Worm (Caenorhabditis elegans) whole organism, late embryonic: ENCODE measurements around the gene ndua-12.

Experiments used
- C08G9.2 ChIP-seq: sonication (generic microtip); optimal IDR thresholded peaks from 2 replicates; lab custom pipeline; 2016; ENCODE audit warnings: mild to moderate bottlenecking, missing genetic modification characterization, moderate library complexity, missing compliant biosample characterization
- Y22D7AL.16 ChIP-seq: sonication (generic microtip); optimal IDR thresholded peaks from 2 replicates; lab custom pipeline; 2016; ENCODE audit warnings: missing genetic modification characterization, missing compliant biosample characterization
- ahr-1 ChIP-seq: sonication (generic microtip); optimal IDR thresholded peaks from 2 replicates; lab custom pipeline; 2016; ENCODE audit warnings: missing genetic modification characterization, missing compliant biosample characterization
- ceh-14 ChIP-seq: sonication (generic microtip); optimal IDR thresholded peaks from 2 replicates; lab custom pipeline; 2016; ENCODE audit warnings: missing genotype, missing genetic modification characterization, missing compliant biosample characterization
- ceh-18 ChIP-seq: sonication (generic microtip); optimal IDR thresholded peaks from 2 replicates; lab custom pipeline; 2016; ENCODE audit warnings: missing genetic modification characterization, missing compliant biosample characterization
- ceh-2 ChIP-seq: sonication (generic microtip); optimal IDR thresholded peaks from 2 replicates; lab custom pipeline; 2016; ENCODE audit warnings: missing genotype, missing genetic modification characterization, missing compliant biosample characterization
- ceh-31 ChIP-seq: sonication (generic microtip); optimal IDR thresholded peaks from 2 replicates; lab custom pipeline; 2016; ENCODE audit warnings: missing genetic modification characterization, missing compliant biosample characterization
- ceh-48 ChIP-seq: sonication (generic microtip); optimal IDR thresholded peaks from 2 replicates; lab custom pipeline; 2016; ENCODE audit warnings: missing genetic modification characterization, inconsistent platforms, missing compliant biosample characterization
- ceh-9 ChIP-seq: sonication (generic microtip); optimal IDR thresholded peaks from 2 replicates; lab custom pipeline; 2016; ENCODE audit warnings: mild to moderate bottlenecking, missing genetic modification characterization, inconsistent platforms, missing compliant biosample characterization
- che-1 ChIP-seq: sonication (generic microtip); optimal IDR thresholded peaks from 2 replicates; lab custom pipeline; 2016; ENCODE audit warnings: mild to moderate bottlenecking, missing genetic modification characterization, missing compliant biosample characterization
- dve-1 ChIP-seq: sonication (generic microtip); optimal IDR thresholded peaks from 2 replicates; lab custom pipeline; 2017; ENCODE audit warnings: antibody characterized with exemption, mild to moderate bottlenecking, missing genetic modification characterization, missing compliant biosample characterization
- elt-2 ChIP-seq: sonication (generic microtip); optimal IDR thresholded peaks from 2 replicates; lab custom pipeline; 2016; ENCODE audit warnings: missing genetic modification reagents, missing genetic modification characterization, missing compliant biosample characterization
- ets-4 ChIP-seq: sonication (generic microtip); optimal IDR thresholded peaks from 2 replicates; lab custom pipeline; 2016; ENCODE audit warnings: missing genetic modification characterization, missing compliant biosample characterization
- fkh-10 ChIP-seq: fragments of 150-350 bp; optimal IDR thresholded peaks from 2 replicates; lab custom pipeline; 2014; ENCODE audit warnings: missing biosample characterization, missing genetic modification reagents, missing genetic modification characterization
- gmeb-2 ChIP-seq: sonication (generic microtip); optimal IDR thresholded peaks from 2 replicates; lab custom pipeline; 2016; ENCODE audit warnings: missing genetic modification characterization, inconsistent platforms, missing compliant biosample characterization
- hlh-13 ChIP-seq: fragments of 200-800 bp; sonication (Bioruptor generic); optimal IDR thresholded peaks from 2 replicates; lab custom pipeline; 2018; ENCODE audit warnings: mild to moderate bottlenecking, missing genetic modification characterization, missing compliant biosample characterization
- hlh-15 ChIP-seq: sonication (generic microtip); optimal IDR thresholded peaks from 2 replicates; lab custom pipeline; 2016; ENCODE audit warnings: missing genetic modification characterization, missing compliant biosample characterization
- hlh-30 ChIP-seq: sonication (generic microtip); optimal IDR thresholded peaks from 2 replicates; lab custom pipeline; 2017; ENCODE audit warnings: antibody characterized with exemption, missing genetic modification characterization, missing compliant biosample characterization; ENCODE audit not compliant: insufficient read depth
- lin-11 ChIP-seq: fragments of 200-800 bp; sonication (Bioruptor generic); optimal IDR thresholded peaks from 2 replicates; lab custom pipeline; 2018; ENCODE audit warnings: mild to moderate bottlenecking, missing genetic modification characterization, missing compliant biosample characterization
- madf-2 ChIP-seq: sonication (generic microtip); optimal IDR thresholded peaks from 2 replicates; lab custom pipeline; 2017; ENCODE audit warnings: missing genetic modification characterization, missing compliant biosample characterization
- mec-3 ChIP-seq: sonication (generic microtip); optimal IDR thresholded peaks from 2 replicates; lab custom pipeline; 2016; ENCODE audit warnings: borderline replicate concordance, missing genetic modification characterization, missing compliant biosample characterization
- nfya-1 ChIP-seq: sonication (generic microtip); optimal IDR thresholded peaks from 2 replicates; lab custom pipeline; 2017; ENCODE audit warnings: missing genetic modification characterization, mild to moderate bottlenecking, missing compliant biosample characterization, antibody characterized with exemption, moderate library complexity
- nhr-11 ChIP-seq: fragments of 150-350 bp; optimal IDR thresholded peaks from 2 replicates; lab custom pipeline; 2014; ENCODE audit warnings: missing biosample characterization, missing genetic modification characterization
- npax-4 ChIP-seq: sonication (generic microtip); optimal IDR thresholded peaks from 2 replicates; lab custom pipeline; 2016; ENCODE audit warnings: missing genetic modification characterization, missing compliant biosample characterization
- odd-2 ChIP-seq: sonication (generic microtip); optimal IDR thresholded peaks from 2 replicates; lab custom pipeline; 2017; ENCODE audit warnings: antibody characterized with exemption, mild to moderate bottlenecking, missing genetic modification characterization, missing compliant biosample characterization
- pag-3 ChIP-seq: sonication (generic microtip); optimal IDR thresholded peaks from 2 replicates; lab custom pipeline; 2016; ENCODE audit warnings: missing compliant biosample characterization, missing genetic modification characterization, borderline replicate concordance
- pax-1 ChIP-seq: fragments of 150-350 bp; optimal IDR thresholded peaks from 2 replicates; lab custom pipeline; 2014; ENCODE audit warnings: missing biosample characterization, missing genetic modification characterization
- pha-2 ChIP-seq: sonication (generic microtip); optimal IDR thresholded peaks from 2 replicates; lab custom pipeline; 2017; ENCODE audit warnings: mild to moderate bottlenecking, missing genetic modification characterization, missing compliant biosample characterization
- pha-4 ChIP-seq: fragments of 150-350 bp; optimal IDR thresholded peaks from 2 replicates; lab custom pipeline; 2018; ENCODE audit warnings: missing biosample characterization, missing genetic modification reagents, missing genetic modification characterization
- sdc-2 ChIP-seq: sonication (generic microtip); optimal IDR thresholded peaks from 2 replicates; lab custom pipeline; 2016; ENCODE audit warnings: missing genotype, missing genetic modification characterization, missing compliant biosample characterization
- tbx-2 ChIP-seq: sonication (generic microtip); optimal IDR thresholded peaks from 2 replicates; lab custom pipeline; 2016; ENCODE audit warnings: missing genetic modification characterization, missing compliant biosample characterization
- tbx-7 ChIP-seq: sonication (generic microtip); optimal IDR thresholded peaks from 2 replicates; lab custom pipeline; 2016; ENCODE audit warnings: missing genotype, missing genetic modification characterization, missing compliant biosample characterization
- ttx-3 ChIP-seq: sonication (generic microtip); optimal IDR thresholded peaks from 2 replicates; lab custom pipeline; 2016; ENCODE audit warnings: missing genetic modification reagents, missing genetic modification characterization, missing compliant biosample characterization
- unc-3 ChIP-seq, 2 experiments: fragments of 200-800 bp in 1 of 2; sonication (Bioruptor generic) in 1 of 2; sonication (generic microtip) in 1 of 2; conservative IDR thresholded peaks in 1 of 2; optimal IDR thresholded peaks in 1 of 2; 2 replicates each; pipeline versions ENCODE4 v1.3.6 to Lab custom; 2016 to 2022; ENCODE audit warnings: missing compliant biosample characterization in 2 of 2, missing genetic modification characterization in 2 of 2, missing genetic modification reagents in 1 of 2
- unc-42 ChIP-seq: sonication (generic microtip); optimal IDR thresholded peaks from 2 replicates; lab custom pipeline; 2016; ENCODE audit warnings: missing genotype, missing genetic modification characterization, missing compliant biosample characterization
- unc-55 ChIP-seq: sonication (generic microtip); optimal IDR thresholded peaks from 2 replicates; lab custom pipeline; 2017; ENCODE audit warnings: missing biosample characterization, missing genetic modification reagents, missing genetic modification characterization
- unc-86 ChIP-seq: sonication (generic microtip); optimal IDR thresholded peaks from 2 replicates; lab custom pipeline; 2016; ENCODE audit warnings: missing genetic modification characterization, missing compliant biosample characterization
- ztf-16 ChIP-seq: sonication (generic microtip); optimal IDR thresholded peaks from 2 replicates; lab custom pipeline; 2017; ENCODE audit warnings: missing genetic modification characterization, missing compliant biosample characterization

ndua-12 gene

DNA sequence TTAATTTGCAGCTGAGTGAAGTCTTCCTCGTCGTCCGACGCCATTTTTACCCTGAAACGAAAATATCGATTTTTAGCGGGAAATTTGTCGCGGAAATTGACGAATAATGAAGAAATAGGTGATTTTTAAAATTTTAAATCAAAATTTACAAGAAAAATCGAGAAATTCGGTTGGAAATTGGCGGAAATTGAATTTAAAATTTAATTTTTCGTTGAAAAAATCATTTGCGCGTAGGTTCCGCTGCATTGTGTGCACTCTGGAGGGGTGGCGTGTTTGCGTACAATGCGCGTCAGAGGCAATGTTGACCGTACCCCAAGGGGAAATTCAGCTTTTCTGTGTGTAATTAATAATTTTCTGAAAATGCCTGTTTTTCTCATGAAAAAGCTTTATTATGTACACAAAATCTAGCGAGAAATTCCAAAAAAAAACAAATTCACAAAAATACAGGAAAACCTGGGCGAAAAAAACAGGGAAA, 15.7 kb downstream of the ndua-12 start, which contains the start of gene Y94H6A.5:
Gene Y94H6A.5 (minus strand): TSS at position 51 of the 475 bp plus-strand sequence.
- TF ChIP-seq madf-2 (tag; lab: Kevin White, UChicago) (peak; percentile 1), ahr-1 (no peak), gmeb-2 (tag; lab: Kevin White, UChicago) (no peak), unc-86 (tag; lab: Kevin White, UChicago) (no peak), mec-3 (no peak), ets-4 (tag; lab: Kevin White, UChicago) (no peak), hlh-15 (tag; lab: Kevin White, UChicago) (no peak), tbx-2 (tag; lab: Kevin White, UChicago) (peak; percentile 4), lin-11 (tag; lab: Kevin White, UChicago) (no peak), unc-55 (no peak), che-1 (tag; lab: Kevin White, UChicago) (no peak), npax-4 (tag; lab: Kevin White, UChicago) (no peak), pha-4 (no peak), ceh-2 (no peak), nfya-1 (tag; lab: Kevin White, UChicago) (peak; percentile 56), unc-3 (GFP tag; conservative IDR thresholded peaks at IDR 0.05; lab: Robert Waterston, UW) (no peak), unc-3 (tag; optimal IDR thresholded peaks at IDR 0.05; lab: Kevin White, UChicago) (no peak), unc-42 (peak; percentile 53), ttx-3 (no peak), ceh-48 (tag; lab: Kevin White, UChicago) (peak; percentile 13), pax-1 (tag; lab: Kevin White, UChicago) (peak; percentile 84)

ce11 chrIV:2688716-2689307, 30.8 kb downstream of the ndua-12 start, which contains the start of gene egrh-3:
egrh-3 (minus strand) TSS chrIV:2688766.
- no peak for TF ChIP-seq Y22D7AL.16 (tag; lab: Kevin White, UChicago)
- no peak for TF ChIP-seq elt-2 (tag; lab: Kevin White, UChicago)
- TF ChIP-seq ceh-31: no peak
- TF ChIP-seq nhr-11 (tag; lab: Kevin White, UChicago): no peak
- no peak for TF ChIP-seq ceh-14
- no peak for TF ChIP-seq mec-3
- TF ChIP-seq odd-2 (tag; lab: Kevin White, UChicago): no peak
- TF ChIP-seq pha-4: no peak
- no peak for TF ChIP-seq pha-2 (tag; lab: Kevin White, UChicago)
- no peak for TF ChIP-seq ceh-18 (tag; lab: Kevin White, UChicago)
- no peak for TF ChIP-seq fkh-10 (GFP tag; lab: Kevin White, UChicago)

ce11 chrIV:2680281-2680680, 39.4 kb downstream of the ndua-12 start:
- TF ChIP-seq sdc-2 (tag; lab: Kevin White, UChicago) (no peak), ztf-16 (tag; lab: Kevin White, UChicago) (no peak), ceh-18 (tag; lab: Kevin White, UChicago) (no peak), hlh-30 (tag; lab: Kevin White, UChicago) (no peak), dve-1 (no peak), pag-3 (tag; lab: Kevin White, UChicago) (no peak), nfya-1 (tag; lab: Kevin White, UChicago) (no peak), ceh-9 (tag; lab: Kevin White, UChicago) (no peak), tbx-7 (tag; lab: Kevin White, UChicago) (no peak), npax-4 (tag; lab: Kevin White, UChicago) (no peak)
- TF ChIP-seq, all 69 proteins: peak for 0

- TF ChIP-seq madf-2 (tag; lab: Kevin White, UChicago): no peak
- TF ChIP-seq hlh-13: no peak
- no peak for TF ChIP-seq C08G9.2 (tag; lab: Kevin White, UChicago)
These were observed 41.5 kb downstream of the ndua-12 start for ce11 chrIV:2678152-2678551.
